Worm (Caenorhabditis elegans) whole organism, midembryonic: ENCODE results near the gene nhx-1.

ENCODE experiments used
- T22C8.4 ChIP-seq: fragments of 200-800 bp; sonication (Bioruptor generic); IDR thresholded peaks from 2 replicates; pipeline ENCODE4 v1.3.6; 2022; ENCODE audit warnings: missing genetic modification characterization, missing compliant biosample characterization
- flt-1 ChIP-seq: fragments of 200-800 bp; sonication (Bioruptor generic); IDR thresholded peaks from 2 replicates; pipeline ENCODE4 v1.3.6; 2022; ENCODE audit warnings: missing genetic modification characterization, missing compliant biosample characterization
- klf-2 ChIP-seq: fragments of 200-800 bp; sonication (Bioruptor generic); conservative IDR thresholded peaks from 2 replicates; pipeline ENCODE4 v1.3.6; 2022; ENCODE audit warnings: missing genetic modification reagents, missing genetic modification characterization, missing compliant biosample characterization
- med-1 ChIP-seq: sonication (generic microtip); optimal IDR thresholded peaks from 2 replicates; lab custom pipeline; 2017; ENCODE audit warnings: missing genetic modification characterization, mild to moderate bottlenecking, missing compliant biosample characterization, antibody characterized with exemption, missing genetic modification reagents; ENCODE audit not compliant: insufficient read depth
- tab-1 ChIP-seq: fragments of 200-800 bp; sonication (Bioruptor generic); IDR thresholded peaks from 2 replicates; pipeline ENCODE4 v1.3.6; 2022; ENCODE audit warnings: missing genetic modification characterization, missing compliant biosample characterization
- ztf-23 ChIP-seq: fragments of 200-800 bp; sonication (Bioruptor generic); IDR thresholded peaks from 2 replicates; pipeline ENCODE4 v1.3.6; 2022; ENCODE audit warnings: missing genetic modification reagents, missing genetic modification characterization, missing compliant biosample characterization

- no peak for TF ChIP-seq klf-2 (GFP tag; lab: Robert Waterston, UW)
- TF ChIP-seq flt-1 (GFP tag; lab: Robert Waterston, UW) = no peak
- no peak for TF ChIP-seq ztf-23 (GFP tag; lab: Robert Waterston, UW)
- no peak for TF ChIP-seq med-1 (GFP tag; lab: Kevin White, UChicago)
- TF ChIP-seq tab-1 (GFP tag; lab: Robert Waterston, UW) = no peak
- no peak for TF ChIP-seq T22C8.4 (GFP tag; lab: Robert Waterston, UW)
Measured at ce11 chrX:16055245-16055644, 38.3 kb downstream of the nhx-1 start, which contains the start of gene T27A8.7.
